Worm (Caenorhabditis elegans): Measurements from ENCODE around the gene idpc-7.

DNA sequence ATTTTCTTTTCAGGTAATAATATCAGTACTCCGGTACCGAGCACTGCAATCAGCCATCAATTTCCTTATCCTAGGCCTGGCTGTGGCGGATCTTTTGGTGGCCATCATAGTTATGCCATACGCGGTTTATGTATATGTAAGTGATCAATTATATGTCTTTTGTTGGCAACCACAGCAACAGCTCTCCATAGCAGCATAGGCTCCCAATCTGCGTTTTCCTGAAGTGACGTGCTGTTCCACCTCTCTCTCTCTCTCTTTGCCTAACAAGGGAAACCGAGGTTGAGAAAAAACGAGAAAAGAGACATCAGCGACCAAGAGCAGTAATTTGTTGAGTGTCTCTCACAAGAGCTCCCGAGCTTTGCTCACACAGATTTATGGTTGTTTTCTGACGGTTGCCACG lies 9.6 kb downstream of the idpc-7 start:
- TF ChIP-seq him-1 (tag; optimal IDR thresholded peaks at IDR 0.05), result no peak
- no peak for TF ChIP-seq W03F9.2 (tag; optimal IDR thresholded peaks at IDR 0.05)

All from whole organism, L4/young adult.